Fruit fly (Drosophila melanogaster): ENCODE data around the gene Tlk.

The Tlk gene

DNA sequence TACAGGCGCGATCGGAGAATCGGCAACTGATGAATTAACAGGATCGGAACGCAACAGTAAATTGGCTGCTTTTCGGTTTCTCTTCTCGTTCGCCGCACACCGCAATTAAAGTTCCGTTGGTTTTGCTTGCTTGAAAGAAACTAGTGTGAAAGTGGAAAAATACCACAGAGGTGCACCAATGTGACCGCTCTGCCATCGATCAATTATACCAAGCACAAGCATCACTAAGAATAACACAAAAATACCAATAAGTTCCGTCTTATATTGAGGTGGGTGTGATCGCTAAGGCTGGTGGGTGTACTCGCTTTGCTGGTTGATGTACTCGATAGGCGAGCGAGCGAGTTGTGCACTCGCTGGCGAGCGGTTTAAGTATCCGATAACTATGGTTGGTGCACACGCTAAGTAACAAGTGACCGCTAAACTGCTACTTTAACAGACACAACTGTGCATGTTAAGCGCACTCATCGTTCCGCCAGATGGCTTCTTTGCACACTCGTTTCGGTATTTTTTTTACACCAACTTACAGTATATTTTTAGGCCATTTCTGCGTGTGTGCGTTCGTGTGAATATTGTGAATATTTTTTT lies at the start of gene Tlk, which contains the start of gene Rala:
Gene Tlk, plus strand, starts transcription at position 528 of the 585 bp plus-strand sequence.
Gene Rala, minus strand, starts transcription at position 156 of the 585 bp plus-strand sequence.
- TF ChIP-seq CG12605 (GFP tag; IDR thresholded peaks at IDR 0.05) (peak; percentile 15; the same call in 1 of the 2 replicates), Snoo (tag; optimal IDR thresholded peaks at IDR 0.05) (no peak), Ets98B (GFP tag; IDR thresholded peaks at IDR 0.05) (peak; percentile 20; the same call in 1 of the 2 replicates), CG14655 (GFP tag; optimal IDR thresholded peaks at IDR 0.05) (no peak), CG34367 (tag; optimal IDR thresholded peaks at IDR 0.05) (no peak), CG4496 (GFP tag; IDR thresholded peaks at IDR 0.05) (0 out of 3 replicates have a peak, but pooled peaks have one; percentile 29)

DNA sequence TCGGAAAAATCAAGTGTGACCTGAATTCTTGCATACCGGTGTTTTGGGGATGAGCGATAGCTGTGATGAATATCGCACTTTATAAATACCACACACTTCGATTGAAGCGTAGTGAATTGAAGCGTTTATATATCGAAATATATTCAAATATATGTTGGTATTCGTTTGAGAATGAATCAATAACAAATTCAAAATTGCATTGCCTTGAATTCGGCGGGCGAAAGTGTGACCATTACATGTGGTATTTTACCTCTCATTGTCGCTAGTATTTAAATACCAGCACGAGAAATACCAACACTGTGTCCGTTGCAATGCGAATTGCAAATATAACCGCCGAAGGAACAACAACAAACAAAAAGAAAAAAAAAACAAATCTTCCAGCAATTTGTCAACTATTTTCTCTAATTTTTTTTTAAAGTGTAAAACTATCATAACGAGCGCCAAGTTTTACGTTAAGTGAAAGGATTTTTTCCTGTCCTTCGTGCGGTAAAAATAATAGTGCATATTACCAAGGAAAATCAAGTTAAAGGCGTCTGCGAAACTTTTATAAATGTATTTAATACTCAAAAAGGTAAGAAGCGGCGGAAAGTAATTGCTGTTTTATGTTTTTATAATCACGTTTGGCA lies 48.2 kb upstream of the Tlk start, which contains the start of the genes Parg and Mnt:
Gene Parg, minus strand, starts transcription at position 34 of the 626 bp plus-strand sequence.
Gene Mnt, plus strand, starts transcription at position 333 of the 626 bp plus-strand sequence.
- TF ChIP-seq D1 (tag; optimal IDR thresholded peaks at IDR 0.05) (no peak), CG4496 (GFP tag; IDR thresholded peaks at IDR 0.05) (0 out of 3 replicates have a peak, but pooled peaks have one; percentile 13)

DNA sequence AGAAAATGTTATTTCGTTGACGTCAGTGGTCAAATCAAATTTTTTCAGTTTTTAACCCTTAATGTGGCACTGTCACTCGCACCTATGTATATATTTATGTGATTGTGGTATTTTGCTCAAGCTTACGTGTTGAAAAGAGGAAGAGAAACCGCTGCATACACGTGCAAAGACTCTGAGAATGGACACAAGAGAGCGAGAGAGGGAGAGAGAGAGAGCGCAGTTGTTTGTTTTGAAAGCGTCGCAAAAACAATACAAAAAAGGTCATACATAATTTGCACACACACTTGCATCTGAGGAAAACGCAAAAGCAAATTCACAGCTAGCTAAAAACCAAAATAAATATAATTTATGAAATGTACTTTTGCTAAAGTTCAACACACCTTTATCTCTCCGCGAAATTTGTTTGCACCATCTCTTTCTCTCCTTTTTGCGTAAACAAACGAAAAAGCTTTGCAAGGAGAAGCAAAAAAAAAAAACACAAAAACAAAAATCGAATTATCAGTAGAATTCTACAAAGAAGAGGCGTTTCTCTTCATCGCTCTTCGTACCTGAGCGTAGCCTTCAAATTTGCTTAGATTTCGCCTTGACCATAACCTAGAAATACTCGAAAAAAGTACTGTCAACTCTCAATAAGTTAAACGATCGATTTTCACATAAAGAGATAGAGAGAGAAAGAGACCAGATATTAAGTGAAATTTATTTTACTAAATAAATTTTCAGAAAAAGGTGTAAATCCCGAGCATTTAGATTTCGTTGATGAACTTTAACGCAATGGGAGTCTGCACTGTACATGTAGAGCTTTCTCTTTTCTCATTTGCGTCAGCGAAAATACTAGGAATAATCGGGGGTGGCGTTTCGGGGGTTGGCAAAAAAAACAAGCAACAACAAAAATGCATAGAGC lies 47.5 kb upstream of the Tlk start:
- peak; percentile 37 for TF ChIP-seq Pif1B (GFP tag; optimal IDR thresholded peaks at IDR 0.05)
- peak; percentile 71 for TF ChIP-seq CG32121 (GFP tag; IDR thresholded peaks at IDR 0.05)
- TF ChIP-seq D1 (tag; optimal IDR thresholded peaks at IDR 0.05) = no peak
- TF ChIP-seq CG15710 (tag; optimal IDR thresholded peaks at IDR 0.05) = peak; percentile 19
- TF ChIP-seq CG9948 (tag; optimal IDR thresholded peaks at IDR 0.05) = no peak
- TF ChIP-seq gl (tag; optimal IDR thresholded peaks at IDR 0.05) = peak; percentile 78
- TF ChIP-seq fd96Ca (GFP tag; IDR thresholded peaks at IDR 0.05) = peak; percentile 81
- TF ChIP-seq CG13204 (GFP tag; optimal IDR thresholded peaks at IDR 0.05) = peak; percentile 61
- peak; percentile 82 for TF ChIP-seq EcR (GFP tag; optimal IDR thresholded peaks at IDR 0.05)
- no peak for TF ChIP-seq CG17806 (tag; optimal IDR thresholded peaks at IDR 0.05)
- TF ChIP-seq rn (GFP tag; IDR thresholded peaks at IDR 0.05) = 0 out of 2 replicates have a peak, but pooled peaks have one; percentile 13
- peak; percentile 80 for TF ChIP-seq CG12605 (GFP tag; IDR thresholded peaks at IDR 0.05)
- TF ChIP-seq Snoo (tag; optimal IDR thresholded peaks at IDR 0.05) = no peak
- peak; percentile 31 for TF ChIP-seq CG34367 (tag; optimal IDR thresholded peaks at IDR 0.05)
- TF ChIP-seq CG8301 (tag; optimal IDR thresholded peaks at IDR 0.05) = no peak
- TF ChIP-seq Pif1A (GFP tag; optimal IDR thresholded peaks at IDR 0.05) = peak; percentile 17
- no peak for TF ChIP-seq CG10348 (GFP tag; IDR thresholded peaks at IDR 0.05)
- no peak for TF ChIP-seq CG14655 (GFP tag; optimal IDR thresholded peaks at IDR 0.05)
- peak; percentile 80 for TF ChIP-seq CG4496 (GFP tag; IDR thresholded peaks at IDR 0.05)
- no peak for TF ChIP-seq CG8159 (tag; optimal IDR thresholded peaks at IDR 0.05)
- TF ChIP-seq Ets98B (GFP tag; IDR thresholded peaks at IDR 0.05) = peak; percentile 71

DNA sequence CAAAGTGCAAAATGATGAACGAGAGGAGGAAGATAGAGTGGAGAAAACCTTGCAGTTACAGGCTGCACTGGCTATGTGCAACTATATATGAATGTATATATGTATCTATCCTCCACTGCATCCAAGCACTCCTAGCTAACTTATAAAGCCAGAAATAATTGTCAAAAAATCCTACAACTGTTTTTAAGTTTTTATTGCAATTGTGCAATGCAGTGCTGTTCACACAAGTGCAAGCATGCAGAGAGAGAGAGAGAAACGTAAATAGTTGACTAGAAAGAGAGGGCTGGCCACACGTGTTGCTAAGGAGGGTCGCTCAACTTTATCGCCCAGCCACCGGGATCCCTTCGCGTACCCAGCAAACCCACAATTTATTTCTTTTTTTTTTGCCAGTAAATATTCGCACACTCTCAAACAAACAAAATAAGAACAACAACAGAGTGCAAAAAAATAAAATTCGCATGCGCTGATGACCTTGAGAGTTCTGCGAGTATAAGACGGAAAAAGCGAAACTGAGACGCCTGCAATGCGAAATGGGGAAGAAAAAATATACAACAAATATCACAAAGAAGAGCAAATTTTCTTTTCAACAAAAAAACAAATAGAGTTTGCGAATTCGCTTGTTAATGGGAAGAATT lies 46.0 kb upstream of the Tlk start:
- TF ChIP-seq CG10348 (GFP tag; IDR thresholded peaks at IDR 0.05) (0 out of 2 replicates have a peak, but pooled peaks have one; percentile 32), CG32121 (GFP tag; IDR thresholded peaks at IDR 0.05) (peak; percentile 82), D1 (tag; optimal IDR thresholded peaks at IDR 0.05) (no peak), Pif1B (GFP tag; optimal IDR thresholded peaks at IDR 0.05) (peak; percentile 82), CG34367 (tag; optimal IDR thresholded peaks at IDR 0.05) (peak; percentile 75), CG17806 (tag; optimal IDR thresholded peaks at IDR 0.05) (peak; percentile 77), CG9948 (tag; optimal IDR thresholded peaks at IDR 0.05) (peak; percentile 65), Pif1A (GFP tag; optimal IDR thresholded peaks at IDR 0.05) (peak; percentile 78), CG13204 (GFP tag; optimal IDR thresholded peaks at IDR 0.05) (peak; percentile 45), CG14655 (GFP tag; optimal IDR thresholded peaks at IDR 0.05) (peak; percentile 77), CG8159 (tag; optimal IDR thresholded peaks at IDR 0.05) (peak; percentile 78), rn (GFP tag; IDR thresholded peaks at IDR 0.05) (peak; percentile 56; the same call in 1 of the 2 replicates), fd96Ca (GFP tag; IDR thresholded peaks at IDR 0.05) (peak; percentile 83; the same call in 2 of the 3 replicates), CG8301 (tag; optimal IDR thresholded peaks at IDR 0.05) (peak; percentile 69), gl (tag; optimal IDR thresholded peaks at IDR 0.05) (peak; percentile 58), EcR (GFP tag; optimal IDR thresholded peaks at IDR 0.05) (peak; percentile 93), Ets98B (GFP tag; IDR thresholded peaks at IDR 0.05) (peak; percentile 86), CG15710 (tag; optimal IDR thresholded peaks at IDR 0.05) (peak; percentile 76), Snoo (tag; optimal IDR thresholded peaks at IDR 0.05) (peak; percentile 44), CG4496 (GFP tag; IDR thresholded peaks at IDR 0.05) (peak; percentile 89), CG12605 (GFP tag; IDR thresholded peaks at IDR 0.05) (peak; percentile 75)

DNA sequence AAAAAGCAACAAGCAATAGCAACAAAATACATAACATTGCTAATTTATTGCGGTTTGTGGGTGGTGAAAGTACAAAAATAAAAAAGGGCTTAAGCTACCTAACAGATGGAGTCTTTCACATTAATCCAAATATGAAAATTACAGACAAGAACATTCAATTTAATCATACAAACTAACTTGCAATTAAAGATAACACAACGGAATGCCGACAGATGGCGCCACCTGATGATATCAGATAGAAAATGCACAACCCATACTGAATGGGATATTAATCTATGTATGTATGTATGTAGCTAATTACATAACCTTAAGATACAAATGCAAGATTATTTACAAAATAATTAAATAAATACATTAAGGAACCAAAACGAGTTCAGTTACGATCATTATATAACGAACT lies 45.0 kb upstream of the Tlk start:
- TF ChIP-seq gl (tag; optimal IDR thresholded peaks at IDR 0.05) = no peak
- no peak for TF ChIP-seq CG8159 (tag; optimal IDR thresholded peaks at IDR 0.05)
- no peak for TF ChIP-seq D1 (tag; optimal IDR thresholded peaks at IDR 0.05)
- TF ChIP-seq rn (GFP tag; IDR thresholded peaks at IDR 0.05) = no peak
- TF ChIP-seq CG8301 (tag; optimal IDR thresholded peaks at IDR 0.05) = no peak
- TF ChIP-seq CG9948 (tag; optimal IDR thresholded peaks at IDR 0.05) = no peak
- no peak for TF ChIP-seq CG14655 (GFP tag; optimal IDR thresholded peaks at IDR 0.05)
- TF ChIP-seq CG34367 (tag; optimal IDR thresholded peaks at IDR 0.05) = no peak
- TF ChIP-seq EcR (GFP tag; optimal IDR thresholded peaks at IDR 0.05) = no peak
- TF ChIP-seq fd96Ca (GFP tag; IDR thresholded peaks at IDR 0.05) = no peak
- TF ChIP-seq CG17806 (tag; optimal IDR thresholded peaks at IDR 0.05) = no peak
- TF ChIP-seq CG10348 (GFP tag; IDR thresholded peaks at IDR 0.05) = no peak
- no peak for TF ChIP-seq Snoo (tag; optimal IDR thresholded peaks at IDR 0.05)
- no peak for TF ChIP-seq Ets98B (GFP tag; IDR thresholded peaks at IDR 0.05)
- TF ChIP-seq Pif1A (GFP tag; optimal IDR thresholded peaks at IDR 0.05) = no peak

All from whole organism, pupa.